Worm (Caenorhabditis elegans): ENCODE measurements around the gene B0563.10.

Gene B0563.10

ce11 chrX:9212675-9213074 is 45.6 kb upstream of the B0563.10 start:
- TF ChIP-seq let-607 (tag; optimal IDR thresholded peaks at IDR 0.05) = peak; percentile 15 to 27
- peak; percentile 82 for TF ChIP-seq nhr-80 (tag; optimal IDR thresholded peaks at IDR 0.05)
- no peak for TF ChIP-seq B0336.3 (GFP tag; IDR thresholded peaks at IDR 0.05)
- no peak for TF ChIP-seq nfyb-1 (GFP tag; IDR thresholded peaks at IDR 0.05)

ce11 chrX:9210086-9210485 is 43.0 kb upstream of the B0563.10 start:
- TF ChIP-seq Y56A3A.18 (GFP tag; IDR thresholded peaks at IDR 0.05) = no peak
- TF ChIP-seq nhr-80 (tag; optimal IDR thresholded peaks at IDR 0.05) = peak; percentile 73
- TF ChIP-seq ZK185.1 (tag; optimal IDR thresholded peaks at IDR 0.05; ENCODE audit: poor library complexity, severe bottlenecking) = no peak
- TF ChIP-seq K12H6.12 (tag; optimal IDR thresholded peaks at IDR 0.05) = no peak
- no peak for TF ChIP-seq cebp-1 (GFP tag; IDR thresholded peaks at IDR 0.05)
- TF ChIP-seq cebp-1 (tag; optimal IDR thresholded peaks at IDR 0.05) = no peak
- no peak for TF ChIP-seq egrh-3 (GFP tag; IDR thresholded peaks at IDR 0.05)
- no peak for TF ChIP-seq hlh-26 (GFP tag; conservative IDR thresholded peaks at IDR 0.05)
- TF ChIP-seq let-526 (GFP tag; IDR thresholded peaks at IDR 0.05) = no peak

ce11 chrX:9208933-9209332 is 41.9 kb upstream of the B0563.10 start:
- TF ChIP-seq lin-35 (GFP tag; optimal IDR thresholded peaks at IDR 0.05) = no peak
- no peak for TF ChIP-seq ztf-3 (GFP tag; optimal IDR thresholded peaks at IDR 0.05)
- no peak for TF ChIP-seq sea-2 (GFP tag; IDR thresholded peaks at IDR 0.05)
- TF ChIP-seq snpc-1.3 (tag; optimal IDR thresholded peaks at IDR 0.05; ENCODE audit: insufficient read depth) = no peak
- TF ChIP-seq ccch-3 (GFP tag; optimal IDR thresholded peaks at IDR 0.05) = no peak
- no peak for TF ChIP-seq ztf-26 (tag; optimal IDR thresholded peaks at IDR 0.05)

ce11 chrX:9208492-9208891 is 41.4 kb upstream of the B0563.10 start:
- no peak for TF ChIP-seq tlf-1 (GFP tag; optimal IDR thresholded peaks at IDR 0.05)
- peak; percentile 30 for TF ChIP-seq nhr-80 (tag; optimal IDR thresholded peaks at IDR 0.05)
- TF ChIP-seq F37B4.10 (GFP tag; IDR thresholded peaks at IDR 0.05) = no peak

ce11 chrX:9206731-9207130 is 39.7 kb upstream of the B0563.10 start:
- no peak for TF ChIP-seq ceh-58 (GFP tag; IDR thresholded peaks at IDR 0.05)
- TF ChIP-seq F57C9.4 (tag; optimal IDR thresholded peaks at IDR 0.05) = no peak
- no peak for TF ChIP-seq madf-3 (GFP tag; IDR thresholded peaks at IDR 0.05)
- TF ChIP-seq Y53F4B.3 (GFP tag; IDR thresholded peaks at IDR 0.05) = no peak
- no peak for TF ChIP-seq zim-3 (tag; optimal IDR thresholded peaks at IDR 0.05)
- TF ChIP-seq F55B11.4 (tag; optimal IDR thresholded peaks at IDR 0.05; ENCODE audit: borderline replicate concordance, insufficient read depth) = no peak
- no peak for TF ChIP-seq F22D6.2 (tag; optimal IDR thresholded peaks at IDR 0.05)
- no peak for TF ChIP-seq ZK185.1 (tag; optimal IDR thresholded peaks at IDR 0.05; ENCODE audit: poor library complexity, severe bottlenecking)
- no peak for TF ChIP-seq F23B12.7 (tag; optimal IDR thresholded peaks at IDR 0.05; ENCODE audit: insufficient read depth)
- TF ChIP-seq tbp1 (GFP tag; optimal IDR thresholded peaks at IDR 0.05) = no peak
- TF ChIP-seq lag-1 (GFP tag; IDR thresholded peaks at IDR 0.05) = no peak
- TF ChIP-seq F33H1.4 (GFP tag; IDR thresholded peaks at IDR 0.05) = no peak
- TF ChIP-seq dox-1 (GFP tag; IDR thresholded peaks at IDR 0.05) = no peak
